Fruit fly (Drosophila melanogaster): Measurements from ENCODE around the gene cv-c.
A peak's percentile ranks its signal among the peaks of the same experiment; 100 is the strongest.

DNA sequence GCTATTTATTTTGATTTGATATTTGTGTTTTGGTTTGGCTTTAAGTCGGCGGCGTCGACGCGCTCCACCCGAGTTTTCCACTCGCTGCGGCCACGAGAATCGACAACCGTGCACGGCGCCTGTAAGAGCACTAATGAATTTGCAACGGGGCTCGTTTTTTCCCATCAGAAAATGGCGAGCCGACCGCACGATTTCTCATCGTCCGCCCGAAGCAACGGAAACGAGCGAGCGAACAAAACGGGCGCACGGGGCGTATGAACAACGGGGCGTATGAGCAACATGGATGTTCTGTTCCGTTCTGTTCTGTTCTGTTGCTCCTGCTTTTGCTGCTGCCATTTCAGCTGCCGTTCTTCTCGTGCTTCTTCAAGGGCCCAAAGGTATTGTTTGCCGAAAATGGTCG, 76.2 kb downstream of the cv-c start:
- TF ChIP-seq ss (GFP tag; optimal IDR thresholded peaks at IDR 0.05) (no peak), CG6808 (GFP tag; optimal IDR thresholded peaks at IDR 0.05) (no peak), Sox15 (GFP tag; optimal IDR thresholded peaks at IDR 0.05) (no peak), CG6854 (GFP tag; optimal IDR thresholded peaks at IDR 0.05) (no peak), eg (GFP tag; IDR thresholded peaks at IDR 0.05) (no peak), CG4318 (GFP tag; optimal IDR thresholded peaks at IDR 0.05) (no peak), Eip78C (GFP tag) (peak; percentile 34), topi (GFP tag; optimal IDR thresholded peaks at IDR 0.05) (no peak), CG16779 (tag; optimal IDR thresholded peaks at IDR 0.05) (no peak), Eip93F (GFP tag; optimal IDR thresholded peaks at IDR 0.05) (no peak), CG3919 (GFP tag; optimal IDR thresholded peaks at IDR 0.05) (peak; percentile 15), lz (GFP tag; optimal IDR thresholded peaks at IDR 0.05) (no peak), cyc (GFP tag; optimal IDR thresholded peaks at IDR 0.05) (no peak), CG3032 (tag; optimal IDR thresholded peaks at IDR 0.05) (no peak)

All from whole organism, prepupa.